Worm (Caenorhabditis elegans) whole organism, early embryonic: ENCODE measurements around the gene W02B8.1.

Source experiments
- B0310.2 ChIP-seq: sonication (generic microtip); optimal IDR thresholded peaks from 2 replicates; lab custom pipeline; 2016; ENCODE audit warnings: mild to moderate bottlenecking, missing genetic modification characterization, missing compliant biosample characterization
- F13C5.2 ChIP-seq: sonication (generic microtip); optimal IDR thresholded peaks from 2 replicates; lab custom pipeline; 2017; ENCODE audit warnings: mild to moderate bottlenecking, missing genetic modification characterization, inconsistent platforms, missing compliant biosample characterization
- aly-1 ChIP-seq: sonication (generic microtip); optimal IDR thresholded peaks from 2 replicates; lab custom pipeline; 2016; ENCODE audit warnings: missing genetic modification characterization, missing compliant biosample characterization
- ama-1 ChIP-seq: fragments of 150-350 bp; optimal IDR thresholded peaks from 2 replicates; lab custom pipeline; 2014
- ceh-13 ChIP-seq: fragments of 200-800 bp; sonication (Bioruptor generic); optimal IDR thresholded peaks from 2 replicates; lab custom pipeline; 2018; ENCODE audit warnings: mild to moderate bottlenecking, missing genetic modification characterization, missing compliant biosample characterization
- ceh-36 ChIP-seq: sonication (generic microtip); optimal IDR thresholded peaks from 2 replicates; lab custom pipeline; 2016; ENCODE audit warnings: missing genetic modification characterization, inconsistent platforms, missing compliant biosample characterization
- ets-7 ChIP-seq: sonication (generic microtip); optimal IDR thresholded peaks from 2 replicates; lab custom pipeline; 2016; ENCODE audit warnings: missing genotype, missing genetic modification characterization, missing compliant biosample characterization
- flt-1 ChIP-seq: fragments of 200-800 bp; sonication (Bioruptor generic); IDR thresholded peaks from 2 replicates; pipeline ENCODE4 v1.3.6; 2022; ENCODE audit warnings: missing genetic modification characterization, missing compliant biosample characterization
- hmbx-1 ChIP-seq: sonication (generic microtip); optimal IDR thresholded peaks from 2 replicates; lab custom pipeline; 2016; ENCODE audit warnings: mild to moderate bottlenecking, missing genetic modification characterization, missing compliant biosample characterization
- hmg-4 ChIP-seq: fragments of 200-800 bp; sonication (Bioruptor generic); optimal IDR thresholded peaks from 2 replicates; lab custom pipeline; 2018; ENCODE audit warnings: mild to moderate bottlenecking, missing genetic modification characterization, missing compliant biosample characterization
- hnd-1 ChIP-seq: sonication (generic microtip); optimal IDR thresholded peaks from 2 replicates; lab custom pipeline; 2016; ENCODE audit warnings: missing genetic modification characterization, missing compliant biosample characterization
- pes-1 ChIP-seq: fragments of 200-800 bp; sonication (Bioruptor generic); IDR thresholded peaks from 2 replicates; pipeline ENCODE4 v1.3.6; 2022; ENCODE audit warnings: missing genetic modification reagents, missing genetic modification characterization, missing compliant biosample characterization
- scrt-1 ChIP-seq: fragments of 200-800 bp; sonication (Bioruptor generic); IDR thresholded peaks from 2 replicates; pipeline ENCODE4 v1.3.6; 2022; ENCODE audit warnings: missing genetic modification characterization, missing compliant biosample characterization
- sea-1 ChIP-seq: fragments of 200-800 bp; sonication (Bioruptor generic); conservative IDR thresholded peaks from 2 replicates; pipeline ENCODE4 v1.3.6; 2022; ENCODE audit warnings: missing genetic modification characterization, missing compliant biosample characterization
- tbx-11 ChIP-seq: fragments of 200-800 bp; sonication (Bioruptor generic); IDR thresholded peaks from 2 replicates; pipeline ENCODE4 v1.3.6; 2022; ENCODE audit warnings: missing genetic modification characterization, missing compliant biosample characterization
- tbx-37 ChIP-seq: fragments of 200-800 bp; sonication (Bioruptor generic); conservative IDR thresholded peaks from 2 replicates; pipeline ENCODE4 v1.3.6; 2022; ENCODE audit warnings: missing genetic modification reagents, missing genetic modification characterization, missing compliant biosample characterization
- tra-4 ChIP-seq: sonication (generic microtip); optimal IDR thresholded peaks from 2 replicates; lab custom pipeline; 2017; ENCODE audit warnings: missing genetic modification characterization, missing compliant biosample characterization

W02B8.1 gene

DNA sequence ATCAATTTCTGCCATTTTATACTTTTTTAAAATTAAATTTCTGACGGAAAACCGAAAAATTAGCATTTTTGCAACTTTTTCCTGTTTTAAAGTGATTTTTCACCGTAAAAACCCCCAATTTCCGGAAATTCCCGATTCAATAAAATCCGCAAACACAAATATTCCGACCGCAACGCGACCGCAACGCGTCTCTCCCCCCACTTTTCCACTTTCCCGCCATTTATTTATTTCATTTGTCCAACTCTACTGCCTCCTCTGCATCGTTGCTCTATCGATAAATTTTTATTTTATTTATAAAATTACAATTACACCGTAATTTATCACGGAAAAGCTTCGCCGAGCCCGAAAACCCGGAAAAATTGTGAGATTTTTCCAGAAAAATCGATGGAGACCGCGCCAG lies 13.6 kb downstream of the W02B8.1 start, which contains the start of gene mcd-1:
TSS of gene mcd-1 (plus strand) at position 267 of the 400 bp plus-strand sequence.
- TF ChIP-seq hmg-4 (GFP tag; lab: Kevin White, UChicago) = peak; percentile 7
- TF ChIP-seq pes-1 (GFP tag; lab: Robert Waterston, UW) = no peak

DNA sequence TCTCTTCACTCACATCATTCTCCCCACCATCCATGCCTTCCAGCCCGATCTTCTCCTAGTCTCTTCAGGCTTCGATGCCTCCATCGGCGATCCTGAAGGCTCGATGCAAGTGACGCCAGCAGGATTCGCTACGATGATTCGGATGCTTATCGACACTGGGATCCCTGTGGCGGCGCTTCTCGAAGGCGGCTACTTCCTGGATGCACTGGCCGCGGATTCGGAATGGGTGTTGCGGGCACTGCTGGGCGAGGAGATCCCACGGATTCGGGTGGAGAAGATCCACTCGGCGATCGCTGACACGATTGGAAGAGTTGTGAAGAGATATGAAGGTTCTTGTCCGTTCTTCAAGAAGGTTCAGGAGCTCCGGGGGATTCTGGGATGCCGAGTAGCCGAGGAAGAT lies 15.5 kb downstream of the W02B8.1 start:
- no peak for TF ChIP-seq tra-4 (tag; lab: Kevin White, UChicago)
- TF ChIP-seq B0310.2 (tag; lab: Kevin White, UChicago) = no peak
- TF ChIP-seq scrt-1 (GFP tag; lab: Robert Waterston, UW) = no peak
- no peak for TF ChIP-seq F13C5.2
- TF ChIP-seq tbx-11 (GFP tag; lab: Robert Waterston, UW) = no peak
- TF ChIP-seq hmg-4 (GFP tag; lab: Kevin White, UChicago) = no peak
- TF ChIP-seq tbx-37 (GFP tag; lab: Robert Waterston, UW) = no peak
- no peak for TF ChIP-seq flt-1 (GFP tag; lab: Robert Waterston, UW)
- no peak for TF ChIP-seq ceh-36 (tag; lab: Kevin White, UChicago)
- no peak for TF ChIP-seq ets-7
- no peak for TF ChIP-seq sea-1 (GFP tag; lab: Robert Waterston, UW)
- no peak for TF ChIP-seq ceh-13 (GFP tag; lab: Kevin White, UChicago)
- no peak for TF ChIP-seq pes-1 (GFP tag; lab: Robert Waterston, UW)
- no peak for TF ChIP-seq hnd-1 (tag; lab: Kevin White, UChicago)
- TF ChIP-seq hmbx-1 = no peak
- TF ChIP-seq ama-1 = no peak

DNA sequence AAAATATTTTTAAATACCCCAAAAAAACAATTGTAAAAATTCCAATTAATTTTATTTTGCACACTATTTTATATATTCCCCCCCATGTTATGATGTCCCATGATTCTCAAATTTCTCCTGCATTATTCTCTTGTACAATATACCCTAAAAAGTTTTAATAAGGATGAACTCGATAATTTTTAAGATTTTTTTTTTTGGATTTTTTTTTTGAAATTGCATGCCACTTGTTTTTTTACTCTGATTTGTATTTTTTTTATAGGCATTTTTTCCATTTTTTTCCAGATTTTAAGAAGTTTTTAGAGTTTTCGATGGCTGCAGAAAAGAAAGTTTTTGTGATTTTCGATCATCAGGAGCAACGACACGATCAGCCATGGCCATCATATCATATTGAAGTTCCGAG lies 19.5 kb downstream of the W02B8.1 start, which contains the start of gene hda-10:
TSS of gene hda-10 (plus strand) at position 301 of the 400 bp plus-strand sequence.
- no peak for TF ChIP-seq F13C5.2
- no peak for TF ChIP-seq hmbx-1
- no peak for TF ChIP-seq ceh-36 (tag; lab: Kevin White, UChicago)
- TF ChIP-seq sea-1 (GFP tag; lab: Robert Waterston, UW) = no peak

DNA sequence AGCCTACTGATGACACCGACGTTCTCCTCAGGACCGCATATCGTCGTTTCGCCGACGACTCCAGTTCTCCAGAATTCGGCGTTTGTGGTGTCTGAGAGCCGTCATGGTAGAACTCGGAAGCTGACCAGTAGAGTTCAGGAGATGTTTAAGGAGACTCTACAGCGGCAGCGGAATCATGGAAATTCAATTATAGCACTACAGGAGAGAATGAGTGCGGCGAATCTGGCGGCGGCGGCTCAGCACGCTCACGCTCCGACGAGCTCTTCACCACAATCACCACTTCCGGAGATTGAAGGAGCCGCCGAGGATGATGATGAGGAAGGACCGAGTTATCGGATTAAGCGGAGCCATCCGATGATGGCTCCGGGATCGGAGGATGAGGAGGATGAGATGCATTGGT lies 22.3 kb downstream of the W02B8.1 start:
- TF ChIP-seq tbx-37 (GFP tag; lab: Robert Waterston, UW) = no peak
- no peak for TF ChIP-seq hnd-1 (tag; lab: Kevin White, UChicago)
- TF ChIP-seq tbx-11 (GFP tag; lab: Robert Waterston, UW) = no peak
- TF ChIP-seq B0310.2 (tag; lab: Kevin White, UChicago) = no peak
- no peak for TF ChIP-seq sea-1 (GFP tag; lab: Robert Waterston, UW)
- no peak for TF ChIP-seq scrt-1 (GFP tag; lab: Robert Waterston, UW)
- no peak for TF ChIP-seq ets-7
- no peak for TF ChIP-seq ceh-36 (tag; lab: Kevin White, UChicago)
- TF ChIP-seq tra-4 (tag; lab: Kevin White, UChicago) = no peak
- TF ChIP-seq hmg-4 (GFP tag; lab: Kevin White, UChicago) = no peak

DNA sequence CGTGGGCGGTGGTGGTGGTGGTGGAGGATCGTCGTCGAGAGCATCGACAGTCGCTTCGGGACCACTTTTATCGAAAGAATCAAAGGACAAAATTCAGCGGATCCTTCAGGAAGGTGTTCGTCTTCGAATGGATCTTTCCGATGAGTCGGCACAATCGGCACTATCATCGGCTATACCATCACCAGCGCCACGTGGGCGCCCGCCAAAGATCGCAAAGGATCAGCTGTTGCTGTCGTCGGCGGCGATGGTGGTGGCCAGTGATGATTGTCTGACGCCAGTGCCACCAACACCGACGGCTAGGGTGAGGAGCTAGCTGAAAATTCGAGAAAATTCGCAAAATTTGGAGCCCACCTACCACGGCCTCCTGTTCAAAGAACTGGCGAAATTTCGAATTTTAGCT lies 23.9 kb downstream of the W02B8.1 start:
- TF ChIP-seq tbx-11 (GFP tag; lab: Robert Waterston, UW) = no peak
- TF ChIP-seq ama-1 = no peak
- no peak for TF ChIP-seq ets-7
- TF ChIP-seq ceh-36 (tag; lab: Kevin White, UChicago) = no peak
- no peak for TF ChIP-seq B0310.2 (tag; lab: Kevin White, UChicago)
- no peak for TF ChIP-seq aly-1
- TF ChIP-seq hmg-4 (GFP tag; lab: Kevin White, UChicago) = no peak
- no peak for TF ChIP-seq F13C5.2
- no peak for TF ChIP-seq scrt-1 (GFP tag; lab: Robert Waterston, UW)
- TF ChIP-seq hmbx-1 = no peak
- TF ChIP-seq tbx-37 (GFP tag; lab: Robert Waterston, UW) = no peak
- TF ChIP-seq sea-1 (GFP tag; lab: Robert Waterston, UW) = no peak
- TF ChIP-seq hnd-1 (tag; lab: Kevin White, UChicago) = no peak
- no peak for TF ChIP-seq tra-4 (tag; lab: Kevin White, UChicago)
- TF ChIP-seq flt-1 (GFP tag; lab: Robert Waterston, UW) = no peak
- TF ChIP-seq pes-1 (GFP tag; lab: Robert Waterston, UW) = no peak
- TF ChIP-seq ceh-13 (GFP tag; lab: Kevin White, UChicago) = no peak

DNA sequence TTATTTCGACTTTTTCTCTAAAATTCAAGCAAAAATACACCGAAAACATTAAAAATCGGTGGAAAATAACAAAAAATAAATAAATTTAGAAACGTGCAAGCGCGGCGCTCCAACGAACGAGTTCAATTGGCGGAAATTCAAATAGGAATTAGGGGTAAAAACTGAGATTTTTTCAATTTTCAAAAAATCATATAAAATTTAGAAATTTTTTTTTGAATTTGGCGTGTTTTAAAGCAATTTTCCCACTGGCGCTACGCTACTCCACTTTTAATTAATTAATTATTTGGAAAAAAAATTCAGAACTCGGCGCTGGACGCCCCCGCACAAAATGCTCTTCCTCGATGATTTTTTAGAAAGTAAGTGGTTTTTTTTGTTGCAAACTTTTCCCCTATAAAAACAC lies 26.2 kb downstream of the W02B8.1 start, which contains the start of gene ing-3:
TSS of gene ing-3 (plus strand) at position 301 of the 400 bp plus-strand sequence.
- TF ChIP-seq aly-1 = no peak
- no peak for TF ChIP-seq B0310.2 (tag; lab: Kevin White, UChicago)
- no peak for TF ChIP-seq scrt-1 (GFP tag; lab: Robert Waterston, UW)

DNA sequence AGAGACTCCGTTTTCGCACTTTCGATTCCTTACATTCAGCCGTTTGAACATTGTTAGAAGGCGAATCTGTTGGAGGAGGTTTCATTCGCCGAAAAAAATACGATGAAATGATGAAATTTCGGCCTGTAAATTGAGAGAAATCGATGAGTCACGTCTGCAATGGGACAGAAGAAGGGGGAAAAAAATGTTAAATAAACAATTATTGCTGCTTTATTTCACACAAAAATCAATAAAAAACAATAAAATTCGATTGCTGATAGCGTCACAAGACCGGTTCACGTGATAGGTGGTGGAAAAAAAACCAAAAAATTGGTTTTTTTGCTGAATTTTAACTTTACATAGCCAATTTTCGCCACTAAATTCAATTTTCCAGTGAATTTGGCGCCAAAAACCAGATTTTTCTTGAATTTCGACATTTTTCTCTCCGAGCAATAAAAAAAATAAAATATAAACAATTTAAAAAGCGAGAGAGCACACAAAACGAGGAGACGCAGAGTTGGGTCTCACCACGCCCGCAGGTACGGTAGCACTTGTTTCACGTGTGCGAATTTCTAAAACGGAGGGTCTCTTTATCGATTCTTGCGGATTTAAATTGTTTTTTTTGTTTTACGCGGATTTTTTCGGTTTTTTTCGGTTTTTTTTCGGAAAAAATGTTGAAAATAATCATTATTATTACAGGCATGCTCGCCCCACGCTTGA lies 29.6 kb downstream of the W02B8.1 start, which contains the start of the genes cup-14 and ndub-8:
TSS of gene cup-14 (minus strand) at position 51 of the 699 bp plus-strand sequence.
TSS of gene ndub-8 (plus strand) at position 679 of the 699 bp plus-strand sequence.
- TF ChIP-seq ama-1 = no peak
- no peak for TF ChIP-seq sea-1 (GFP tag; lab: Robert Waterston, UW)
- no peak for TF ChIP-seq tra-4 (tag; lab: Kevin White, UChicago)
- TF ChIP-seq ets-7 = no peak
- no peak for TF ChIP-seq hnd-1 (tag; lab: Kevin White, UChicago)
- TF ChIP-seq F13C5.2 = peak; percentile 58
- no peak for TF ChIP-seq B0310.2 (tag; lab: Kevin White, UChicago)

DNA sequence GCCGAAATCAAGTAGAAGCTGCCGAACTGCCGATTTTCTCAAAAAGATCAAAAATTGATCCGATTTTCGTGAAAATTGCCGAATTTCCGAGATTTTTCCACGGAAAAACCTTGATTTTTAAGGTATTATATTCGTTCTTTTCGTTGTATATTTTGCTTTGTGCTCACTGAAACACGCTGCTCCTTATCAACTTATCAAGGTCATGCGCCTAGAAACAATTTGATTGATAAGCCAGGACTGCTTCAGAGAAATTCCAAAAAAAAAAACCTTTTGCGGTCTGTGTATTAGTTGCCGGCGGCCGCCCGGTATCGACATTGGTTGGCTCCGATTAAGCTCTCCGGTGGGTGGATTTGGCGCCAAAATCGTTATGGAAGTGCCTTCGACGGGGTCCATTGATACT lies 39.5 kb downstream of the W02B8.1 start:
- TF ChIP-seq pes-1 (GFP tag; lab: Robert Waterston, UW) (no peak), hmbx-1 (no peak), scrt-1 (GFP tag; lab: Robert Waterston, UW) (no peak), tbx-11 (GFP tag; lab: Robert Waterston, UW) (no peak), B0310.2 (tag; lab: Kevin White, UChicago) (no peak), hnd-1 (tag; lab: Kevin White, UChicago) (no peak), hmg-4 (GFP tag; lab: Kevin White, UChicago) (no peak), ceh-13 (GFP tag; lab: Kevin White, UChicago) (no peak), ets-7 (no peak), F13C5.2 (no peak), tra-4 (tag; lab: Kevin White, UChicago) (no peak), flt-1 (GFP tag; lab: Robert Waterston, UW) (no peak), tbx-37 (GFP tag; lab: Robert Waterston, UW) (no peak), ama-1 (no peak), ceh-36 (tag; lab: Kevin White, UChicago) (no peak), sea-1 (GFP tag; lab: Robert Waterston, UW) (no peak), aly-1 (no peak)
